Fruit fly (Drosophila melanogaster) whole organism, adult: ENCODE data around the gene Zir.

ENCODE experiments used
- CG11617 ChIP-seq: fragments of 200-800 bp; sonication (Bioruptor generic); optimal IDR thresholded peaks from 2 replicates; lab custom pipeline; 2017; ENCODE audit warnings: mild to moderate bottlenecking, missing biosample characterization, missing genetic modification reagents, missing genetic modification characterization
- CG12768 ChIP-seq: fragments of 200-800 bp; sonication (Bioruptor generic); optimal IDR thresholded peaks from 2 replicates; lab custom pipeline; 2017; ENCODE audit warnings: missing biosample characterization, missing genetic modification characterization, mild to moderate bottlenecking, moderate library complexity, missing genetic modification reagents
- CG14711 ChIP-seq: fragments of 200-800 bp; sonication (Bioruptor generic); optimal IDR thresholded peaks from 2 replicates; lab custom pipeline; 2018; ENCODE audit warnings: missing biosample characterization, mild to moderate bottlenecking, missing genetic modification characterization, moderate library complexity
- CG1620 ChIP-seq: fragments of 200-800 bp; sonication (Bioruptor generic); optimal IDR thresholded peaks from 2 replicates; lab custom pipeline; 2016; ENCODE audit warnings: missing biosample characterization, missing genetic modification characterization
- CG33017 ChIP-seq: fragments of 200-800 bp; sonication (Bioruptor generic); optimal IDR thresholded peaks from 2 replicates; lab custom pipeline; 2018; ENCODE audit warnings: missing biosample characterization, mild to moderate bottlenecking, missing genetic modification characterization, moderate library complexity
- CG5204 ChIP-seq: fragments of 200-800 bp; sonication (Bioruptor generic); optimal IDR thresholded peaks from 2 replicates; lab custom pipeline; 2016; ENCODE audit warnings: missing biosample characterization, missing genetic modification characterization
- CG7045 ChIP-seq: fragments of 200-800 bp; sonication (Bioruptor generic); optimal IDR thresholded peaks from 2 replicates; lab custom pipeline; 2017; ENCODE audit warnings: missing biosample characterization, mild to moderate bottlenecking, missing genetic modification characterization
- CG7101 ChIP-seq: fragments of 200-800 bp; sonication (Bioruptor generic); optimal IDR thresholded peaks from 2 replicates; lab custom pipeline; 2018; ENCODE audit warnings: missing biosample characterization, mild to moderate bottlenecking, missing genetic modification characterization, moderate library complexity
- Clk ChIP-seq: fragments of 200-800 bp; sonication (Bioruptor generic); optimal IDR thresholded peaks from 2 replicates; lab custom pipeline; 2017; ENCODE audit warnings: missing biosample characterization, missing genetic modification characterization
- Crg-1 ChIP-seq: fragments of 200-800 bp; sonication (Bioruptor generic); optimal IDR thresholded peaks from 2 replicates; lab custom pipeline; 2016; ENCODE audit warnings: missing biosample characterization, missing genetic modification characterization
- Hr96 ChIP-seq: fragments of 200-800 bp; sonication (Bioruptor generic); optimal IDR thresholded peaks from 2 replicates; lab custom pipeline; 2016; ENCODE audit warnings: missing biosample characterization, missing genetic modification characterization
- Mnt ChIP-seq: fragments of 200-800 bp; sonication (Bioruptor generic); optimal IDR thresholded peaks from 2 replicates; lab custom pipeline; 2016; ENCODE audit warnings: missing biosample characterization, mild to moderate bottlenecking, missing genetic modification characterization
- bab1 ChIP-seq: fragments of 200-800 bp; sonication (Bioruptor generic); optimal IDR thresholded peaks from 3 replicates; lab custom pipeline; 2019; ENCODE audit warnings: missing biosample characterization, mild to moderate bottlenecking, missing genetic modification characterization, moderate library complexity
- cic ChIP-seq: fragments of 200-800 bp; sonication (Bioruptor generic); optimal IDR thresholded peaks from 2 replicates; lab custom pipeline; 2017; ENCODE audit warnings: missing biosample characterization, mild to moderate bottlenecking, missing genetic modification characterization, moderate library complexity
- cnc ChIP-seq, 2 experiments: fragments of >200 bp; optimal IDR thresholded peaks; 2 replicates each; lab custom pipeline; 2017
- kay ChIP-seq: fragments of 200-800 bp; sonication (Bioruptor generic); peaks from one replicate; lab custom pipeline; 2016; ENCODE audit warnings: missing biosample characterization, missing genetic modification characterization, borderline replicate concordance
- ovo ChIP-seq: fragments of 200-800 bp; sonication (Bioruptor generic); optimal IDR thresholded peaks from 2 replicates; lab custom pipeline; 2016; ENCODE audit warnings: missing biosample characterization, missing genetic modification characterization
- pad ChIP-seq: fragments of 200-800 bp; sonication (Bioruptor generic); optimal IDR thresholded peaks from 3 replicates; lab custom pipeline; 2017; ENCODE audit warnings: missing biosample characterization, missing genetic modification characterization, mild to moderate bottlenecking, moderate library complexity, missing genetic modification reagents
- tj ChIP-seq: fragments of 200-800 bp; sonication (Bioruptor generic); optimal IDR thresholded peaks from 3 replicates; lab custom pipeline; 2017; ENCODE audit warnings: missing biosample characterization, mild to moderate bottlenecking, missing genetic modification characterization, moderate library complexity
- toe ChIP-seq: fragments of 200-800 bp; sonication (Bioruptor generic); optimal IDR thresholded peaks from 2 replicates; lab custom pipeline; 2016; ENCODE audit warnings: missing biosample characterization, missing genetic modification characterization

Gene Zir

dm6 chr2L:135383-136130 lies 41.0 kb downstream of the Zir start:
- peak; percentile 30 for TF ChIP-seq kay (GFP tag; lab: Kevin White, UChicago)
- TF ChIP-seq tj (GFP tag; lab: Kevin White, UChicago): no peak

dm6 chr2L:136131-136426 lies 41.5 kb downstream of the Zir start:
- TF ChIP-seq CG5204 (GFP tag; lab: Kevin White, UChicago): no peak
- TF ChIP-seq CG1620 (GFP tag; lab: Kevin White, UChicago): no peak
- no peak for TF ChIP-seq CG7045 (GFP tag; lab: Kevin White, UChicago)
- no peak for TF ChIP-seq CG14711 (tag; lab: Kevin White, UChicago)
- no peak for TF ChIP-seq Crg-1 (GFP tag; lab: Kevin White, UChicago)
- TF ChIP-seq cic: no peak
- TF ChIP-seq CG33017 (tag; lab: Kevin White, UChicago): no peak
- TF ChIP-seq Mnt (GFP tag; lab: Kevin White, UChicago): no peak
- no peak for TF ChIP-seq Clk (GFP tag; lab: Kevin White, UChicago)
- no peak for TF ChIP-seq CG7101 (tag; lab: Kevin White, UChicago)
- TF ChIP-seq CG12768 (GFP tag; lab: Kevin White, UChicago): no peak
- TF ChIP-seq toe (GFP tag; lab: Kevin White, UChicago): no peak
- no peak for TF ChIP-seq cnc (optimal IDR thresholded peaks at IDR 0.05; lab: Kevin White, UChicago)
- no peak for TF ChIP-seq ovo
- TF ChIP-seq kay (GFP tag; lab: Kevin White, UChicago): no peak
- no peak for TF ChIP-seq tj (GFP tag; lab: Kevin White, UChicago)

DNA sequence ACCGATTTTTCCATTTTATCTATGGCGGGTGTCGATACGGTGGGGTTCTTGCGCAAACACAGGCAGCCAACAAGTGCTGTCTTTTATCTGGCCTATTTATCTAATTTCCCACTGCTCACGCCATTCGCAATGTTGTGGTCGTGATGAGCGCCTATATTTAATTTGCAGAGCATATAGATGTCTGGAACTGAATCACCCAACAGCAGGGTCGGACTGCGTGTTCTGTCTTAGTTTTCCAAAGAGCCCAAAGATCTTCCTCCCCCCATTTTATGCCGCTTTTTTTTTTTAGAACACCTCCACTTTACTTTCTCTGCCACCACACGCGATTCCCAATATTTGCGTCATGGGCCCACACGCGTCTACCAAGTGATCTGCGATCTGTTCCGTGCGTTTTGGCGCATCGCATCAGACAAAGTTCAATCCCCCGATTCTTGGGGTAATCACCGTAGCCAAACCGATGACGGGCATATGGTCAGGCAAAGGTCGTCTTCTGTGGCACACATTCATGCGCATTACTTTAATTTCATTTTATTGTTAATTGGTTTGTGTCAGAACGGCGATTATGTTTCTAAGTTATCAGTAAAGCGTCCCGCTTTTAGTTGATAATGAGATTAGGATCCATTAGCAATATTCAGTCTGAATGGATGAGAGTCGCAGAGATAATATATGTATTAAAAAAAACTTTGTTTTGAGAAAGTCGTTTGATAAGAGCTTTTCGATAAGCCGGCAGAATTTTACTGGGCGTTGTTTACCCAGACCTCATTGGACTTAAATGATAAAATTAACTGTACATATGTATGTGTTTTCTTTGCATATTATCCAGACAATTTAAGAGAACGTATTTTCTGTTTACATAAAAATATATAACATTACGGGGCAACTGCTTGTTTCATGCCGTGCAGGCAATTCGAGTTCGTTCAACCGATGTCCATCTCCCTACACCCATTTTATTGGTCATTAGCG lies 42.5 kb downstream of the Zir start:
- TF ChIP-seq Clk (GFP tag; lab: Kevin White, UChicago): no peak
- TF ChIP-seq CG12768 (GFP tag; lab: Kevin White, UChicago): peak; percentile 11
- TF ChIP-seq toe (GFP tag; lab: Kevin White, UChicago): no peak
- peak; percentile 84 for TF ChIP-seq kay (GFP tag; lab: Kevin White, UChicago)
- TF ChIP-seq cic: peak; percentile 53

dm6 chr2L:138063-138462 lies 43.5 kb downstream of the Zir start:
- TF ChIP-seq pad (GFP tag; lab: Kevin White, UChicago): no peak
- TF ChIP-seq CG1620 (GFP tag; lab: Kevin White, UChicago): no peak
- no peak for TF ChIP-seq CG7045 (GFP tag; lab: Kevin White, UChicago)
- no peak for TF ChIP-seq kay (GFP tag; lab: Kevin White, UChicago)
- TF ChIP-seq Hr96 (GFP tag; lab: Kevin White, UChicago): no peak
- no peak for TF ChIP-seq CG7101 (tag; lab: Kevin White, UChicago)
- TF ChIP-seq Mnt (GFP tag; lab: Kevin White, UChicago): no peak
- TF ChIP-seq Clk (GFP tag; lab: Kevin White, UChicago): no peak
- TF ChIP-seq CG33017 (tag; lab: Kevin White, UChicago): no peak
- TF ChIP-seq CG11617 (GFP tag; lab: Kevin White, UChicago): no peak
- TF ChIP-seq Crg-1 (GFP tag; lab: Kevin White, UChicago): no peak

DNA sequence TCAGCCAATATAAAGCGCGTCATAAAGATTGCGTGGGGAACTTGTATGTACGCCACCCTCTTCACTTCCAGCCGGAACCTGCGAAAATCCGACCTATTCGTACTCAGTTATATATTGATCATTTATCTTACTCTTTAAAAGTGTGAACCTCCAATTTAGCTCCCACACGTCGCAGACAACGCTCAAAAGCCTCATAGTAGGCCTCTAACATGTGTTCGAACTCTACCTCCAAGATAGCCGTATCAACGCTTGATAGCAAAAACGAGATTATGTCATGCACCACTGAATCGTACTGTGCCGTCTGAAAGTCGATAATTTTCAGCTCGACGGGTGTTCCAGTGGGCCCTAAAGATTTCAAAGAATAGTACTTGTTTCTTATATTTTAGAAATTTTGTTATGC lies 45.1 kb downstream of the Zir start:
- TF ChIP-seq cic (peak; percentile 37), CG12768 (GFP tag; lab: Kevin White, UChicago) (peak; percentile 27), CG5204 (GFP tag; lab: Kevin White, UChicago) (no peak), bab1 (GFP tag; lab: Kevin White, UChicago) (no peak)

DNA sequence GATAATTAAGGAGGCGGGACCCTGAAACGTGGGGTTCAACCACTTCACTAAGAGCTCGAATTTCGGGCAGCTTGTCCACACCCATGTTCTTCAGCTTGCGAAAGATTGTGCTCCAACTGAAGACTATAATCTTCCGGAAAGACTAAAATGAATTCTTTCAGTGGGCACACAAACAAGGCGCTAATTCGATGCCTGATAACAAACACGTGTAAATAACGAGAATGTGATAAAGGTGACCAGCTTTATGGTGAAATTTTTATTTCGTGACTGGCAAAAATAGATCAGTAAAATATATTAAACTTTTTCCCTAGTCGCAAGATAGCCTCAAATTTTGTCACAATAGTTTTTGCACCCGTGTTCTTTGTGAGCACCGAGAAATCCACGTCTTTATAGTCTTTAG lies 46.3 kb downstream of the Zir start, which contains the start of the genes CG31975 and ovm:
Gene CG31975, minus strand, starts transcription at position 144 of the 400 bp plus-strand sequence.
Gene ovm, minus strand, starts transcription at position 144 of the 400 bp plus-strand sequence.
- TF ChIP-seq tj (GFP tag; lab: Kevin White, UChicago) (no peak), kay (GFP tag; lab: Kevin White, UChicago) (peak; percentile 1), Mnt (GFP tag; lab: Kevin White, UChicago) (peak; percentile 26), cnc (optimal IDR thresholded peaks at IDR 0.05; lab: Kevin White, UChicago) (peak in 1 of 2 experiments; percentile 68)

- peak; percentile 40 for TF ChIP-seq cic
- TF ChIP-seq CG7045 (GFP tag; lab: Kevin White, UChicago): no peak
- no peak for TF ChIP-seq CG1620 (GFP tag; lab: Kevin White, UChicago)
- TF ChIP-seq CG5204 (GFP tag; lab: Kevin White, UChicago): no peak
- TF ChIP-seq CG11617 (GFP tag; lab: Kevin White, UChicago): no peak
- no peak for TF ChIP-seq CG33017 (tag; lab: Kevin White, UChicago)
- no peak for TF ChIP-seq Crg-1 (GFP tag; lab: Kevin White, UChicago)
- TF ChIP-seq bab1 (GFP tag; lab: Kevin White, UChicago): peak; percentile 9
- TF ChIP-seq CG12768 (GFP tag; lab: Kevin White, UChicago): no peak
- TF ChIP-seq CG7101 (tag; lab: Kevin White, UChicago): no peak
- no peak for TF ChIP-seq Clk (GFP tag; lab: Kevin White, UChicago)
- no peak for TF ChIP-seq toe (GFP tag; lab: Kevin White, UChicago)
- TF ChIP-seq Mnt (GFP tag; lab: Kevin White, UChicago): peak; percentile 1
- no peak for TF ChIP-seq Hr96 (GFP tag; lab: Kevin White, UChicago)
- no peak for TF ChIP-seq tj (GFP tag; lab: Kevin White, UChicago)
- TF ChIP-seq cnc (optimal IDR thresholded peaks at IDR 0.05; lab: Kevin White, UChicago): no peak
- no peak for TF ChIP-seq CG14711 (tag; lab: Kevin White, UChicago)
- TF ChIP-seq kay (GFP tag; lab: Kevin White, UChicago): no peak
- TF ChIP-seq pad (GFP tag; lab: Kevin White, UChicago): no peak
- no peak for TF ChIP-seq ovo
These were observed 48.5 kb downstream of the Zir start, which contains the start of the genes CG31974 and CG11454 for dm6 chr2L:143088-143487. TSS of gene CG31974 (minus strand) at chr2L:143091. TSS of gene CG11454 (plus strand) at chr2L:143323.
